Worm (Caenorhabditis elegans): ENCODE results near the gene Y56A3A.31.

The Y56A3A.31 gene

DNA sequence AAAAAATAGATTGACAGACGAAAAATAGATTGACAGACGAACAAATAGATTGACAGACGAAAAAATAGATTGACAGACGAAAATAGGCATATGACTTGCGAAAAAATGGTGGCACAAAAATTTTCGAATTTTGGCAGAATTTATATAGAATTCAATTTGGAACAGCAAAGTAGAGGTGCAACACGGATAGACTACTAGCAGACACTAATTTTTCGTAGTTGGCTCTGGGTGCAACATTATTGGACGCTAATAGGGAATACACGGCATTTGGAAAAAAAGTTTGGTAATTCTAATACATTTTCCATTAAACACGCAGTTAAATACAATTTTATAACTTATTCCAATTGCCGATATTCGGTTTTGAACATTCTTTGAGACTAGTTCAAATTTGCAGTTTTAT, 35.0 kb downstream of the Y56A3A.31 start:
- TF ChIP-seq ceh-6 (GFP tag; optimal IDR thresholded peaks at IDR 0.05) = no peak
- no peak for TF ChIP-seq ztf-16 (tag; optimal IDR thresholded peaks at IDR 0.05)
- TF ChIP-seq dmd-4 (tag; optimal IDR thresholded peaks at IDR 0.05; ENCODE audit: borderline replicate concordance) = no peak

DNA sequence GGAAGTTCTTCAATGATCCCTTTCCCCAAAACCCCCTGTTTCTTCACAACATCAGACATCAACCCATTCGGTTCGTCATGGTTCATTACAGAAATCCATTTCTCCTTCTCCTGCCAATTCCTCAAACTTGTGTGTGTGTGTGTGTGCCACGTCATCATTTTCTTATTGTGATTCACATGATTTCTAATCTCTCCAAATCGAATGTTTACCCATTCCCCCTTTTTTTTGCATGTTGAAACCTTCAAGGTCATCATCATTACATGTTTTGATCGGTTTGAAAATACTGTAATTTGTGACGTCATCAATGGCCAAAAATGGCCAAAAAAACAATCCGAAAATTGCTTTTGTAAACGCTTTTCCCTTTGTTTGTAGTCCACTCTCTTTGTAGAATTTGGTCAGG, 35.5 kb downstream of the Y56A3A.31 start:
- TF ChIP-seq sdc-2 (tag; optimal IDR thresholded peaks at IDR 0.05) = no peak

DNA sequence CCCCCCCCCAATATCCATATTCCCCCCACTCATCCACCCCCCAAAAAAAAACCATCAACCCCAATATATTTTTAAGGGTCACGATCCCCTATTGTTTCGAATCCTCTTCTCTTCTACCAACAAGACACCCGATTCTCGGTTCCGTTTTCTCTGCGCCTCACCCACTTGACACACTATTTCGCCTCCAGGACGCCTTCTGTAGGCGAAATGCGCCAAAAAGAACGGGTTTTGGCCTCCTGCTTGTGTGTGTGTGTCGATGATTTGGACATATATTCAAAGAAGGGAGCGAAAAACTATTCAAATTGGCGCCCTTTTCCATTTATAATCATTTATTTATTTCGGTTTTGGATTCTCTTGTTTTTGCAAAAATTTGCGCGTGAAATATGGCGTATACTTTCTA, 38.8 kb downstream of the Y56A3A.31 start:
- TF ChIP-seq odd-2 (tag; optimal IDR thresholded peaks at IDR 0.05) (no peak), dve-1 (tag; optimal IDR thresholded peaks at IDR 0.05) (no peak), mec-3 (tag; optimal IDR thresholded peaks at IDR 0.05; ENCODE audit: borderline replicate concordance) (no peak), syd-9 (tag; optimal IDR thresholded peaks at IDR 0.05) (no peak), ets-4 (tag; optimal IDR thresholded peaks at IDR 0.05) (no peak), eyg-1 (tag; optimal IDR thresholded peaks at IDR 0.05) (no peak), pax-1 (tag; optimal IDR thresholded peaks at IDR 0.05) (no peak), C08G9.2 (tag; optimal IDR thresholded peaks at IDR 0.05) (no peak), lin-11 (tag; optimal IDR thresholded peaks at IDR 0.05) (no peak), pqm-1 (tag; optimal IDR thresholded peaks at IDR 0.05) (no peak), ceh-6 (GFP tag; optimal IDR thresholded peaks at IDR 0.05) (no peak), pag-3 (tag; optimal IDR thresholded peaks at IDR 0.05; ENCODE audit: borderline replicate concordance) (no peak), sdc-2 (tag; optimal IDR thresholded peaks at IDR 0.05) (no peak), fkh-10 (GFP tag; optimal IDR thresholded peaks at IDR 0.05) (no peak), unc-55 (GFP tag; optimal IDR thresholded peaks at IDR 0.05) (no peak), pat-9 (tag; optimal IDR thresholded peaks at IDR 0.05) (no peak)

DNA sequence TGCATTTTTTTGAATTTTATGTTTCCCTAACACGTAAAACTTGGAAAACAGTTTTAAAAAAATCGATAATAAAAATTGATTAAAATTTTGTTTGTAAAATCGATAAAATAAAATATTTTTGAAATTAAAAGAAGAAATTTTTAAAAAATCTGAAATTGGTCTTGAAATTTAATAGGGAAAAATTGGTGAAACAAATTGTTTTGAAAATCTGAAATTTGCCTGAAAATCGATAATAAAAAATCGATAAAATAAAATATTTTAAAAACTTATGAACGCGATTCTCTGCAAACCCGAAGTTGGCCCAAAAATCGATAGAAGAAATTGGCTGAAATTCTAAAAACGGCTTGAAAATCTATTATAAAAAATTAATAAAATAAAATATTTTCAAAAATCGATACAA, 39.4 kb downstream of the Y56A3A.31 start:
- TF ChIP-seq tbx-7 (tag; optimal IDR thresholded peaks at IDR 0.05) = no peak
- no peak for TF ChIP-seq T23F11.4 (GFP tag; optimal IDR thresholded peaks at IDR 0.05)
- TF ChIP-seq fax-1 (tag; optimal IDR thresholded peaks at IDR 0.05) = no peak

DNA sequence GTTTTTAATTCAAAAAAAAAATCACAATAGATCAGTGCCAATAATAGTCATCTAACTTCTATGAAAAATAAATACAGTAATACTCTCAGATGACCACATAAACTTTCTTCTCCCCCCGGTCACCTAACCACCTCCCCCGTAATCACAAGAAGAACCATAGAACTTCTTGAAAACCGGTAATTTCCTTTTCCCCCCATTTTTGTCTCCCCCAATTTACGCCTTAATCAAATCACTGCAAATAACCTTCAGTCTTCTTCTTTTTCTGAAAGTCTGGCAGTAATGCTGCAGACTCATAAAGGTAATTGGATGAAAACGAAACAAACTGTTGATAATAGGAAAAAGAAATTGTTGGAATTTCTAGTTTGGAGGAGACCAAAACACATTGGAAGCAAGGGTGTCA, 40.2 kb downstream of the Y56A3A.31 start:
- TF ChIP-seq ttx-3 (tag; optimal IDR thresholded peaks at IDR 0.05) (no peak), lin-11 (tag; optimal IDR thresholded peaks at IDR 0.05) (no peak), ceh-48 (tag; optimal IDR thresholded peaks at IDR 0.05) (no peak)

DNA sequence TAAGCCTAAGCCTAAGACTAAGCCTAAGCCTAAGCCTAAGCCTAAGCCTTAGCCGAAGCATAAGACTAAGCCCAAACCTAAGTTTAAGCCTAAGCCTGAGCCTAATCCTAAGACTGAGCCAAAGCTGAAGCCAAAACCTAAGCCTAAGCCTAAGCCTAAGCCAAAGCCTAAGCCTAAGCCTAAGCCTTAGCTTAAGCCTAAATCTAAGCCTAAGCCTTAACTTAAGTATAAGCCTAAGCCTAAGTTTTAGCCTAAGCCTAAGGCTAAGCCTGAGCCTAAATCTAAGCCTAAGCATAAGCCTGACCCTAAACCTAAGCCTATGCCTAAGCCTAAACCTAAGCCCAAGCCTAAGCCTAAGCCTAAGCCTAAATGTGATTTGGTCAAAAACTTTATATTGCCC, 40.9 kb downstream of the Y56A3A.31 start:
- TF ChIP-seq gmeb-2 (tag; optimal IDR thresholded peaks at IDR 0.05) (no peak), dve-1 (tag; optimal IDR thresholded peaks at IDR 0.05) (peak; percentile 86)

DNA sequence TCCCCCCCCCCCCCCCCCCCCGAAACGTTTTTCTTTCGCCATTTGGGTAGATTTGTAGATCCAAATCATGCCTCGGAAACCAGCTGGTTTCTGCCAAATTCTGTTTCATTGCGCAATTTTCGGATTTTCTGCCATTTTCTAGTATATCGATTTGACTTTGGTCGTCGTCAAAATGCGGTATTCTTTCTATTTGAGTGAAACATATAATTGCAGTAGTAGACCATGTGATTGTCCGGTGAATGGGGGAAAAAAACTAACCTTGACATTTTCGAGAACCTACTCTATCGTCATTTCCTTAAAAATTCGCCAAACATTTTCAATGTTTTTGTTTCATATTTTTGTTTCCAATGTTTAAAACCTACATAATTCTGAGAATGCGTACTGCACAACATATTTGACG, 41.3 kb downstream of the Y56A3A.31 start:
- TF ChIP-seq madf-2 (tag; optimal IDR thresholded peaks at IDR 0.05) (no peak), ceh-45 (GFP tag; IDR thresholded peaks at IDR 0.05) (no peak)

DNA sequence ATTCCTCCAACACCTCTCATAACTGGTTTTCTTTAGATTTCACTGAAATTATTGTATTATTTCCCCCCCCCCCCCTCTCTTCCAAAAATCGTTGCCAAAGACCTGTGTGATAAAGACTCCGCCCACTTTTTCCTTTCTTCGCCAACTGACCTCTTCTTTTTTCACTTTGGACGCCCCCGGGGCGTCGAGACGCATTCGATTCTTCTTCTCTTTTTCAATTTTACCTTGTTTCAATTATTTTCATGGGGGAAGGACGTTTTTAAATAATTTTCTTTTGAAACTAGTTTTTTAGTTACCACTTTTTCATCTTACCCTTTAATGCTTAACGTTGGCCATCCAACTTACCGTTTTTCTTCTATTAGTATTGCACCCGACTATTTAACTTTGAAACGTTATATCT, 43.7 kb downstream of the Y56A3A.31 start:
- no peak for TF ChIP-seq zip-5 (tag; optimal IDR thresholded peaks at IDR 0.05)
- TF ChIP-seq fax-1 (tag; optimal IDR thresholded peaks at IDR 0.05) = no peak
- TF ChIP-seq ets-4 (tag; optimal IDR thresholded peaks at IDR 0.05) = no peak
- TF ChIP-seq K02D7.2 (tag; optimal IDR thresholded peaks at IDR 0.05) = no peak
- no peak for TF ChIP-seq sox-4 (tag; optimal IDR thresholded peaks at IDR 0.05)
- no peak for TF ChIP-seq elt-4 (tag; optimal IDR thresholded peaks at IDR 0.05)
- no peak for TF ChIP-seq hlh-8 (tag; optimal IDR thresholded peaks at IDR 0.05)
- TF ChIP-seq hlh-13 (GFP tag; optimal IDR thresholded peaks at IDR 0.05) = no peak
- TF ChIP-seq pqm-1 (tag; optimal IDR thresholded peaks at IDR 0.05) = no peak
- TF ChIP-seq hlh-6 (tag; optimal IDR thresholded peaks at IDR 0.05) = no peak
- TF ChIP-seq nhr-232 (tag; optimal IDR thresholded peaks at IDR 0.05) = no peak
- TF ChIP-seq tbx-2 (tag; optimal IDR thresholded peaks at IDR 0.05) = no peak
- TF ChIP-seq ceh-34 (tag; optimal IDR thresholded peaks at IDR 0.05) = no peak
- TF ChIP-seq tbx-7 (tag; optimal IDR thresholded peaks at IDR 0.05) = no peak
- TF ChIP-seq dve-1 (tag; optimal IDR thresholded peaks at IDR 0.05) = no peak
- TF ChIP-seq fkh-10 (GFP tag; optimal IDR thresholded peaks at IDR 0.05) = no peak

Data from whole organism, late embryonic.